Worm (Caenorhabditis elegans): ENCODE results near the gene W10C6.2.
A peak's percentile ranks its signal among the peaks of the same experiment; 100 is the strongest.

The W10C6.2 gene

ce11 chrII:11111107-11111506 is 10.6 kb downstream of the W10C6.2 start, which contains the start of gene glb-4:
TSS of gene glb-4 (minus strand) at chrII:11111207.
- TF ChIP-seq daf-12 (tag; optimal IDR thresholded peaks at IDR 0.05) (no peak), ztf-11 (tag; optimal IDR thresholded peaks at IDR 0.05) (no peak), fkh-10 (GFP tag; optimal IDR thresholded peaks at IDR 0.05) (no peak), sdz-12 (GFP tag; optimal IDR thresholded peaks at IDR 0.05) (no peak), lin-39 (tag; optimal IDR thresholded peaks at IDR 0.05) (no peak), php-3 (GFP tag; IDR thresholded peaks at IDR 0.05) (no peak), ZK337.2 (GFP tag; IDR thresholded peaks at IDR 0.05) (no peak), spr-3 (GFP tag; optimal IDR thresholded peaks at IDR 0.05) (no peak), spr-1 (tag; optimal IDR thresholded peaks at IDR 0.05) (no peak), gei-8 (GFP tag; optimal IDR thresholded peaks at IDR 0.05) (no peak), aly-2 (tag; optimal IDR thresholded peaks at IDR 0.05) (no peak), jun-1 (tag; optimal IDR thresholded peaks at IDR 0.05) (no peak), nhr-237 (tag; optimal IDR thresholded peaks at IDR 0.05) (no peak)

DNA sequence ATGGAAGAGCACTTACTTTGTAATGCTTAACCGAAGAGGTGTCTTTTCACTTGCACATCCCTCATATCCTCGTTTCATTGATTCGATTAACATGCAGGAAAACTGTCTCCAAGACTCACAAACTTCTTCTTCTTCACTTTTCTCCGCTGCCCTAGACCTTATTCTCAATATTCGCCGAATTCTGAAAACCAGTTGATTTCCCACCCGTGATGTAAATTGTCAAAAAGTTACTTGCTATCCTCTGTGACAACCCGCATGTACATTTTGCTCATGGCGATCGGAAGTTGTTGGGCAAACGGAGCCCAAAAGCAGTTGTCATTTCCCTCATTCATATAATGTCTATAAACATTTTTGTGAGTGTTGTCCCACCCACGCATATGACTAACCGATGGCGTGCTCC is 11.3 kb downstream of the W10C6.2 start:
- no peak for TF ChIP-seq snpc-4 (tag; optimal IDR thresholded peaks at IDR 0.05)
- peak in 1 of 2 experiments; percentile 97 for TF ChIP-seq unc-62 (GFP tag; optimal IDR thresholded peaks at IDR 0.05 in 1 of 2)
- no peak for TF ChIP-seq unc-62 (tag; optimal IDR thresholded peaks at IDR 0.05)
- TF ChIP-seq dve-1 (tag; optimal IDR thresholded peaks at IDR 0.05; ENCODE audit: insufficient read depth): no peak

- no peak for TF ChIP-seq mdt-29 (GFP tag; IDR thresholded peaks at IDR 0.05)
- no peak for TF ChIP-seq cey-2 (tag; optimal IDR thresholded peaks at IDR 0.05; ENCODE audit: borderline replicate concordance, insufficient read depth)
Measured at ce11 chrII:11107828-11108227, 13.9 kb downstream of the W10C6.2 start, which contains the start of gene apc-17. TSS of gene apc-17 (plus strand) at chrII:11108128.

DNA sequence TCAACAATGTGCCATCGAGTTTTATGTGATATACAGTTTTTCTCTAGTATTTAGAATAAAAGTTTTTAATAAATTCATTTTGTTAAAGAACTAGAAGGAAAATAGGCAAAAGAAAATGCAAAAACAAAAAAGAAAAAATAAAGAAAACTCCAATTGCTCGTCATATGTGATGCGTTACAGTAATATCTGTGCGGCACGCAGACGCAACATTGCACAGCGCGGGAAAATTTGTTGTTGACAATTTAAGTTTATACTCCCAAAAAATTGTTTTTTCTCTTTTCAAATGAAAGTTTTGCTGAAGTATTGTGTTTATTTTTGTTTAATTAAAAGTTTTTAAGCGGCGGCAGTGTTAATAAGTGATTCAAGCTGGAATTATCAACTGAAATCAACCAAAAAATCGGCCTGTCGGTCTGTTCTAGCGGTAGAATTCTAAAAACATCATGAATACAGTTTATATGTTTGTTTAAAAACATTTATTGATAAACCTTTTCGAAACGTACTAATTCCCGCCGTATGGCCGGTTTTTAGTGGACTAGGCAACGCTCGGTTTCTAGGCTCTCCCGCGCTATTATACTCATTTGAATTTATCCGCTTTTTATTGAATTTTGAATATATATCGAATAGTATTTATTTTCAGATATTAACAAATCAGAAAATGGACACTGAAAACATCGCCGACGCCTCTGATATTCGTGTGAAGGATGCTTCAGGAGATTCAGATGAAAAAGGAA is 15.6 kb downstream of the W10C6.2 start, which contains the start of gene nasp-1:
Gene nasp-1, plus strand, starts transcription at position 632 of the 731 bp plus-strand sequence.
- TF ChIP-seq vab-7 (GFP tag; IDR thresholded peaks at IDR 0.05) (no peak), ztf-7 (tag; optimal IDR thresholded peaks at IDR 0.05) (no peak), aha-1 (tag) (no peak), lin-13 (GFP tag; optimal IDR thresholded peaks at IDR 0.05) (no peak), unc-130 (GFP tag; optimal IDR thresholded peaks at IDR 0.05) (peak; percentile 18), daf-16 (GFP tag; optimal IDR thresholded peaks at IDR 0.05) (no peak), daf-16 (tag; optimal IDR thresholded peaks at IDR 0.05) (peak; percentile 28), lsy-2 (tag; optimal IDR thresholded peaks at IDR 0.05) (peak in 1 of 2 experiments; percentile 80), mxl-3 (GFP tag; optimal IDR thresholded peaks at IDR 0.05) (no peak), Y48G9A.11 (GFP tag; IDR thresholded peaks at IDR 0.05) (peak; percentile 25; the same call in 1 of the 2 replicates), hlh-11 (tag; optimal IDR thresholded peaks at IDR 0.05) (no peak), unc-39 (tag; optimal IDR thresholded peaks at IDR 0.05) (no peak), pha-4 (GFP tag; IDR thresholded peaks at IDR 0.05) (no peak), pha-4 (tag; optimal IDR thresholded peaks at IDR 0.05) (no peak), daf-19 (GFP tag; conservative IDR thresholded peaks at IDR 0.05) (no peak), mes-2 (tag; optimal IDR thresholded peaks at IDR 0.05; ENCODE audit: poor library complexity, severe bottlenecking) (peak; percentile 86), dpl-1 (GFP tag; optimal IDR thresholded peaks at IDR 0.05) (peak; percentile 73), egl-43 (GFP tag; IDR thresholded peaks at IDR 0.05) (no peak), gei-8 (GFP tag; optimal IDR thresholded peaks at IDR 0.05) (no peak), dmd-9 (GFP tag; IDR thresholded peaks at IDR 0.05) (no peak)

All from whole organism, L4 larva.